Fruit fly (Drosophila melanogaster): ENCODE results near the gene CG33986.

DNA sequence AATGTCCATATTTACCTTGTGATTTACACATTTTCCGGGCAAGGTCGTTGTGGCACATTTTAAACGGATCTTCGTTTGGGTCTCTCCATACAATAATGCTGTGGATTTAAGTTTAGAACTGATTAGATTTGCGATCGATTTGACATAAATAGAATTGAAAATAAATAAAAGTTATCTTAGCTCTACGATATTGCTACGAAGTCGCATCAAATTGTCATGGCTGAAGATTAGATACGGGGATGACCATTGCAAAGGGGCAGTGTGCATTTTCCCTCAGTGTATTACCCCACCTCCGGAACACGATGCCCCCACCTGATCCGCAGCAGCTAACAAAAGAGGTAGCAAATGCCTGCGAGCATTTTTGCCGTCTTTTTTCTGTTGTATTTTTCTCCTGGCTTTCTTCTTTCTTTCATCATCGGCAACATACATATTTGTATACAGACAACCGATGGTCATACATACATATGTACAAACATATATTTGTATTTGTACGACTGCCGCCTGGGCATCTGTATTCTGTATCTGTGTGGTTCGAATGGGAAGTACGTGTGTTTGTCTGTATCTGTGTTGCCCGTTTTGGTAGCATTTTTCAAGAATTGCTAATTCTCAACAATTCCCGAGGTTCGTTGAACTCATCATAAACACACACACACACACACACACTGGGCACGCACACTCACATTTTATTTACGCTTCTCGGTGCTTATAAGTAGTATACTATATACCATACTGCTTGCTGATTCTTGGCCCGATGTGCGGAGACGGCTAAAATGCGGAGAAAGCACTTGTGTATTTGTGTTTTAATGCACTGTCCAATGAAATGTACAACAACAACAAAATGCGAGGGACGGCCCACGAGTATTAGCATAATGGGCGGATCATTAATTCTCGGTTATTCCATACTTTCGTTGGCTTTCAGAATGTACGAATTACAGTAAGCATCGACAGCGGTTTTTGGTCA is 19.7 kb upstream of the CG33986 start:
- TF ChIP-seq insv (optimal IDR thresholded peaks at IDR 0.05) (no peak), Myc (optimal IDR thresholded peaks at IDR 0.05) (no peak), h (optimal IDR thresholded peaks at IDR 0.05) (no peak), ttk (optimal IDR thresholded peaks at IDR 0.05) (no peak)
